Fruit fly (Drosophila melanogaster): ENCODE data around the gene MYPT-75D.

Gene MYPT-75D

DNA sequence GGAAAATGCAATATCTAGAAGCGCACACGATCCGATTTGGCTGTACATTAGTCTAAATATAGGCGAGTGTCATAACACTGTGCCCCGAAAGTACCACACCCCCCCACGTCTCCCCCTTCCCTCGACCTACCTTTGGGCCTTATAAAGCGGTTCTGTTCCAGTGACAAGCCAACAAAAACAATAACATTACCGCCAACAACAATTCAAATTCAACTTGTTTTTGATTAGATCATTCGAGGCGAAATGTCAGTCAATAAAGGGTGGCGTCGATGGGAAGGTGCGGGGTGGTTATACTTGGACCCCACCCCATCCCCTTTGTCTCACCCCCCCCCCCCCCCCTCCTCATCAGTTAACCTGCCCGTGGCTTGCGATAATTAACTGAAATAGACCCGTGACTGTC lies 7.3 kb downstream of the MYPT-75D start:
- peak; percentile 17 for TF ChIP-seq Vsx2 (GFP tag; optimal IDR thresholded peaks at IDR 0.05; ENCODE audit: partially characterized antibody)
- TF ChIP-seq lola (GFP tag; optimal IDR thresholded peaks at IDR 0.05), result no peak
- no peak for TF ChIP-seq sage (GFP tag; optimal IDR thresholded peaks at IDR 0.05)
- no peak for TF ChIP-seq Hnf4 (GFP tag; optimal IDR thresholded peaks at IDR 0.05)
- TF ChIP-seq Rel (GFP tag; optimal IDR thresholded peaks at IDR 0.05), result no peak
- TF ChIP-seq Rel (tag; optimal IDR thresholded peaks at IDR 0.05), result peak; percentile 55
- TF ChIP-seq jim (GFP tag; optimal IDR thresholded peaks at IDR 0.05), result no peak
- no peak for TF ChIP-seq GATAd (GFP tag; optimal IDR thresholded peaks at IDR 0.05)
- no peak for TF ChIP-seq br (GFP tag; optimal IDR thresholded peaks at IDR 0.05)
- no peak for TF ChIP-seq HLH106 (tag; optimal IDR thresholded peaks at IDR 0.05)
- TF ChIP-seq psq (GFP tag; optimal IDR thresholded peaks at IDR 0.05), result no peak

DNA sequence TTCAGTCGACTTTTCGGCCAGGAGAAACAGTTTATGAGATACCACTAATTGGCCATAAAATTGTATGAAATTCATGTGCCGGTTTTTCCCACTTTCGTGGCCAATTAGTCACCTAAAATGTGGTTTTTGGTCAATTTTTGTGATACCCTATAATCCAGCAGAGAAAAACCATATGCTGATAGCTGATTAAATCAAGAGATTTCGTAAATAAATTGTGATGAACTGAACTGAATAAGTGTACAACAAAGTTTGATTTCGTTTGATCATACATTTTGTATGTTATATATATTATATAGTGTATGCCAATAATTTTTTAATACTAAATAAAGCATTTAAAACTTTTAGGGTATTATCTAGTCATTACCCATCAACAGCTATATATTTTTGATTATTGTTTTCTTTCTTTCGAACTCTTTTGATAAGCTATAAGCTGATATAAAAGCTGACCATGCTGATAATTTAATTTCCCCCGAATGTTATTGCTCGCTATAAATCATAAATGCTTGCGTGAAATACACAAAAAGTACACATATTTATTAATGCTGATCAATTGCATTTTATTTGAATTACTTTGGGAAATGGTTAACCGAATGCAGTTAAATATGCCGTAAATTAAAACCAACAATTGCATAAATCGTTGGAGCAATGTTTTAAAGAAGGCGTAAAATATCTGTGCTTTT lies 9.2 kb downstream of the MYPT-75D start:
- TF ChIP-seq CG32264 (GFP tag; optimal IDR thresholded peaks at IDR 0.05) (no peak), OdsH (GFP tag; optimal IDR thresholded peaks at IDR 0.05) (peak; percentile 11), Sp1 (GFP tag; optimal IDR thresholded peaks at IDR 0.05) (peak; percentile 13), sv (GFP tag; optimal IDR thresholded peaks at IDR 0.05) (no peak), pan (optimal IDR thresholded peaks at IDR 0.05) (peak; percentile 28), psq (GFP tag; optimal IDR thresholded peaks at IDR 0.05) (peak; percentile 9), dl (GFP tag; optimal IDR thresholded peaks at IDR 0.05; ENCODE audit: insufficient read depth in 1 of 2, partially characterized antibody in 2 of 2) (peak in 1 of 2 experiments; percentile 50), woc (GFP tag; optimal IDR thresholded peaks at IDR 0.05) (no peak), usp (GFP tag; optimal IDR thresholded peaks at IDR 0.05) (no peak), h (GFP tag; optimal IDR thresholded peaks at IDR 0.05) (peak; percentile 0), Hr78 (GFP tag; optimal IDR thresholded peaks at IDR 0.05) (no peak), Rel (GFP tag; optimal IDR thresholded peaks at IDR 0.05) (no peak), Rel (tag; optimal IDR thresholded peaks at IDR 0.05) (peak; percentile 91), foxo (GFP tag; optimal IDR thresholded peaks at IDR 0.05) (peak in 1 of 2 experiments; percentile 2), rgr (GFP tag; optimal IDR thresholded peaks at IDR 0.05) (peak; percentile 3), dmrt93B (GFP tag; optimal IDR thresholded peaks at IDR 0.05) (no peak)

DNA sequence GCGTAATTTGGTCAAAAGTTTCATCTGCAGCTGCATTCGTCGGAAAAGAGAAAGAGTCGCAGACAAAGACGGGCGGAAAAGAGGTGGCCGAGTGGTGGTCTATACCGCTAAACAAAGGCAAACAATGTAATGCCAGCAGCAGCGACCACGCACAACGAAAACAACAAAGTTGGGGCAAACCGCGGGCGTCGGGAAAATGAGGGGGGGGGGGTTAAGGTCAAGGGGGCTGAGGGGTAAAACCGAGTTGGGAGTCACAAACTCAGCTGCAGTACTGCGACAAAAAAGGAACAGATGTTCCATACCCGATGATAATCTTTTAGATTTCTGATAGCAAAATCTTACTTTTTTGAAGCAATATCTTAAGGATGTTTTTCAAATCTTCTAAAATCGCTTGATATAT lies 11.0 kb downstream of the MYPT-75D start:
- TF ChIP-seq OdsH (GFP tag; optimal IDR thresholded peaks at IDR 0.05) (no peak), Hr78 (GFP tag; optimal IDR thresholded peaks at IDR 0.05) (no peak), psq (GFP tag; optimal IDR thresholded peaks at IDR 0.05) (no peak)

DNA sequence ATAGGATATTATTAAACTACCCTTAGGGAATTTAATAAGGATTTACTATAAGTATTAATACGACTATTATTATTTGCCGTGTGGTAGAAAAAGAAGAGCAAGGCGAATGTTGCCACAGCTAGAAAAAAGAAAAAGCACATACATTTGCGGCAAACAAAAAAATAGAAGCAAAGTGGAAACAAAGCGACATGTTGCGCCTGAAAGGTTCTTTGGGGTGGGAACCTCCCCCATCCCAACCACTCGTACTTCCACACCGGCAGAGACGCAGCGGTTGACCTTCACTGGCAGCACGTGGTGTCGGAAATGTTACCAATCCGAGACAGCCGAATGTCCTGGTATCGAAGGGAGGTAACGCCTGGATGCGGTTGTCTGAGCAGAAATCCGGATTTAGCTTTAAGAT lies 11.6 kb downstream of the MYPT-75D start:
- no peak for TF ChIP-seq Vsx2 (GFP tag; optimal IDR thresholded peaks at IDR 0.05; ENCODE audit: partially characterized antibody)
- TF ChIP-seq ey (GFP tag; optimal IDR thresholded peaks at IDR 0.05), result no peak
- TF ChIP-seq CrebA (GFP tag; optimal IDR thresholded peaks at IDR 0.05; ENCODE audit: borderline replicate concordance), result no peak
- TF ChIP-seq Hr78 (GFP tag; optimal IDR thresholded peaks at IDR 0.05), result no peak

DNA sequence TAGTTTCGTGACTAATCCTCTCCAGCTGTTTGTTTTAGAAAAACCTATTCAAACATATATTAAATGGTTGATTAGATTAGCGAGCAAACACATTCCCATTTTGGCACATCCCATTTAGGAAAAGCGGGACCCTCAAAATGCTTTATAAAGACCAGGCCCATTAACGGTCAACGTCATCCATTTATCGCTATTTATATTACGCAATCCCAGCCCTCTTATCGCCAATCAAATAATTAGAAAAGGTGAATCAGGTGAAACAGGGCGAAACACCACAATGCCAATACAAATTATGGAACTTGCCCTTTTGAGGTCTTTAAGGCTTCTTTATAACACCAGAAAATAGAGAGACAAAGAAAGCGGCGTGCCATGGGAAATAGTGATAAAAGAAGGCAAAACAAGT lies 12.3 kb downstream of the MYPT-75D start:
- TF ChIP-seq lola (GFP tag; optimal IDR thresholded peaks at IDR 0.05), result no peak
- no peak for TF ChIP-seq Hr78 (GFP tag; optimal IDR thresholded peaks at IDR 0.05)
- TF ChIP-seq GATAd (GFP tag; optimal IDR thresholded peaks at IDR 0.05), result no peak
- TF ChIP-seq OdsH (GFP tag; optimal IDR thresholded peaks at IDR 0.05), result no peak
- TF ChIP-seq Hnf4 (GFP tag; optimal IDR thresholded peaks at IDR 0.05), result no peak
- no peak for TF ChIP-seq CG9705 (GFP tag; optimal IDR thresholded peaks at IDR 0.05)
- TF ChIP-seq foxo (GFP tag; optimal IDR thresholded peaks at IDR 0.05), result no peak
- TF ChIP-seq psq (GFP tag; optimal IDR thresholded peaks at IDR 0.05), result no peak
- no peak for TF ChIP-seq N (GFP tag; optimal IDR thresholded peaks at IDR 0.05)
- no peak for TF ChIP-seq br (GFP tag; optimal IDR thresholded peaks at IDR 0.05)
- no peak for TF ChIP-seq pan (optimal IDR thresholded peaks at IDR 0.05)

DNA sequence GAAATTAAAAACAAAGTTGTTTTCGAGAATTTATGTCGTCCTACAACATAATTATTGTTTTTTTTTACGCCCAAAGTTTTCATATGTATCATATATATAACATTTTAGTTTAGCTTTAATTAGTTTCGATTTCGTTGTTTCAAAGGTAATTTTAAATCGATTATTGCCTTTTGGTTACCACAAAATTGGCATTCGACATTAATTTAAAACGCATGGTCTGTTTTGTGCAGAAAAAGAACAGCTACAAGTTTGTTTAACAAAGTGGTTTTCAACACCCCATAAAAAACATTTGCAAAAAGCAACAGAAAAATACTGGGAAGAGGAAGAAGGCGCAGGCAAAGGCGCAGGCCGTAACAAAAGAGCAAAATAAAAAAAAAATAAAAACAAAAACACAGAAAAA lies 12.7 kb downstream of the MYPT-75D start:
- TF ChIP-seq fru (GFP tag; optimal IDR thresholded peaks at IDR 0.05) (no peak), psq (GFP tag; optimal IDR thresholded peaks at IDR 0.05) (no peak), GATAd (GFP tag; optimal IDR thresholded peaks at IDR 0.05) (no peak), h (GFP tag; optimal IDR thresholded peaks at IDR 0.05) (no peak), sage (GFP tag; optimal IDR thresholded peaks at IDR 0.05) (no peak), ey (GFP tag; optimal IDR thresholded peaks at IDR 0.05) (no peak), CG32264 (GFP tag; optimal IDR thresholded peaks at IDR 0.05) (no peak), dmrt93B (GFP tag; optimal IDR thresholded peaks at IDR 0.05) (no peak), Hr78 (GFP tag; optimal IDR thresholded peaks at IDR 0.05) (no peak), HLH106 (tag; optimal IDR thresholded peaks at IDR 0.05) (no peak), tai (GFP tag; optimal IDR thresholded peaks at IDR 0.05) (no peak), Sp1 (GFP tag; optimal IDR thresholded peaks at IDR 0.05) (no peak), lola (GFP tag; optimal IDR thresholded peaks at IDR 0.05) (no peak), woc (GFP tag; optimal IDR thresholded peaks at IDR 0.05) (no peak), usp (GFP tag; optimal IDR thresholded peaks at IDR 0.05) (no peak), OdsH (GFP tag; optimal IDR thresholded peaks at IDR 0.05) (no peak), brk (GFP tag; optimal IDR thresholded peaks at IDR 0.05) (no peak), Dfd (GFP tag; optimal IDR thresholded peaks at IDR 0.05) (no peak), dsf (GFP tag; optimal IDR thresholded peaks at IDR 0.05; ENCODE audit: borderline replicate concordance) (no peak), jim (GFP tag; optimal IDR thresholded peaks at IDR 0.05) (no peak)
